Fruit fly (Drosophila melanogaster) whole organism, prepupa: ENCODE data around the gene CG46458.

Source experiments
- Blimp-1 ChIP-seq: fragments of 200-800 bp; sonication (Bioruptor generic); optimal IDR thresholded peaks from 3 replicates; lab custom pipeline; 2017; ENCODE audit warnings: missing biosample characterization, missing genetic modification characterization, mild to moderate bottlenecking, moderate library complexity, missing genetic modification reagents
- CG10631 ChIP-seq: fragments of 200-800 bp; sonication (Bioruptor generic); optimal IDR thresholded peaks from 2 replicates; lab custom pipeline; 2016; ENCODE audit warnings: missing biosample characterization, missing genetic modification characterization
- CG1621 ChIP-seq: fragments of 200-800 bp; sonication (Bioruptor generic); optimal IDR thresholded peaks from 3 replicates; lab custom pipeline; 2018; ENCODE audit warnings: missing biosample characterization, mild to moderate bottlenecking, missing genetic modification characterization
- CG16779 ChIP-seq: fragments of 200-800 bp; sonication (Bioruptor generic); optimal IDR thresholded peaks from 3 replicates; lab custom pipeline; 2017; ENCODE audit warnings: missing biosample characterization, mild to moderate bottlenecking, missing genetic modification characterization
- CG3919 ChIP-seq: fragments of 200-800 bp; sonication (Bioruptor generic); optimal IDR thresholded peaks from 3 replicates; lab custom pipeline; 2016; ENCODE audit warnings: missing biosample characterization, missing genetic modification characterization
- CG6854 ChIP-seq: fragments of 200-800 bp; sonication (Bioruptor generic); optimal IDR thresholded peaks from 2 replicates; lab custom pipeline; 2017; ENCODE audit warnings: missing biosample characterization, mild to moderate bottlenecking, missing genetic modification characterization
- CG8632 ChIP-seq: fragments of 200-800 bp; sonication (Bioruptor generic); optimal IDR thresholded peaks from 3 replicates; lab custom pipeline; 2016; ENCODE audit warnings: missing biosample characterization, missing genetic modification characterization
- Hr38 ChIP-seq: sonication (Bioruptor generic); optimal IDR thresholded peaks from 2 replicates; lab custom pipeline; 2016; ENCODE audit warnings: missing biosample characterization, missing genetic modification characterization
- achi ChIP-seq: fragments of 200-800 bp; sonication (Bioruptor generic); optimal IDR thresholded peaks from 3 replicates; lab custom pipeline; 2016; ENCODE audit warnings: missing biosample characterization, missing genetic modification characterization
- fd59A ChIP-seq: fragments of 200-800 bp; sonication (Bioruptor generic); optimal IDR thresholded peaks from 2 replicates; lab custom pipeline; 2017; ENCODE audit warnings: missing biosample characterization, mild to moderate bottlenecking, missing genetic modification characterization, missing genetic modification reagents
- pdm3 ChIP-seq: fragments of 200-800 bp; sonication (Bioruptor generic); optimal IDR thresholded peaks from 3 replicates; lab custom pipeline; 2016; ENCODE audit warnings: missing biosample characterization, missing genetic modification characterization
- ss ChIP-seq, 2 experiments: fragments of 200-800 bp; sonication (Bioruptor generic); optimal IDR thresholded peaks; 2 replicates in 1 of 2; 3 replicates in 1 of 2; lab custom pipeline; 2017 to 2018; ENCODE audit warnings: mild to moderate bottlenecking in 2 of 2, missing biosample characterization in 2 of 2, missing genetic modification characterization in 2 of 2, moderate library complexity in 1 of 2
- svp ChIP-seq: fragments of 200-800 bp; sonication (Bioruptor generic); peaks from one replicate; lab custom pipeline; 2016; ENCODE audit warnings: missing biosample characterization, missing genetic modification characterization

DNA sequence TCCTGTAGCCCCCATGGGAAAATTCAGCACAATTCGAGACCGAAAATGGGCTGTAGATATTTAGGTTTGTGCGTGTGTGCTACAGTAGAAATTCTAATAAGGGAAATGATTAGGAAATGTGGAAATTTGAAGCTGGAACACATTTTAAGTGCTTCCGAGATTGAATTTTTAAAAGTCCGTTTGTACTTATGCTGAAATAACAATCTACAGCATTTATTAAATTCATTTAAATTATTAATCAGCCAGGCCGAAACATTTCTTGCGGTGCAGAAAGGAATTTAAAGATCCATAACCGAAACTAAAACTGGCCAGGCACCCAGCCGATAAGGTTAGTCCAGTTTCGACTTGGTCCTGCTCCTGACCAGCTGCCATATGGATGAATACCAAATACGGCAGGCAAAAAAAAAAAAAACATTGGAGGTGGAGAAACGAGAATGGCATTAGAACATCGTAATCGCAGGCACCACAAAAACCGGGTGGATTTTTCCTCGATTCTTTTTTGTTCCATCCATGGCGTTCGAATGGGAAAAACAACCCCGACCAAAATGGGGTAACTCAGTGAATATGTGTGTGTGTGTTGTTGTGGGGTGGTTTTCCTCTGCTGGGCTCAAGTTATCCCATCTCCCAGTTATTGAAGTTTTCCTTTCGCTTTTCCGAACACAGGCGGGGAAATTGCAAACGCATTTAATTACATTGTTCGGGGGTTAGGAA, 36.8 kb downstream of the CG46458 start:
- TF ChIP-seq fd59A: no peak
- TF ChIP-seq CG3919 (GFP tag; lab: Kevin White, UChicago): no peak
- TF ChIP-seq CG8632 (GFP tag; lab: Kevin White, UChicago): no peak
- no peak for TF ChIP-seq Blimp-1 (GFP tag; lab: Kevin White, UChicago)
- TF ChIP-seq Hr38 (GFP tag; lab: Kevin White, UChicago): no peak
- TF ChIP-seq CG1621 (tag; lab: Kevin White, UChicago): no peak
- TF ChIP-seq CG6854: no peak
- no peak for TF ChIP-seq pdm3 (GFP tag; lab: Kevin White, UChicago)
- no peak for TF ChIP-seq achi (GFP tag; lab: Kevin White, UChicago)
- peak; percentile 13 for TF ChIP-seq svp (GFP tag; lab: Kevin White, UChicago)
- TF ChIP-seq CG10631 (GFP tag; lab: Kevin White, UChicago): no peak
- TF ChIP-seq CG16779 (tag; lab: Kevin White, UChicago): no peak
- TF ChIP-seq ss (GFP tag; optimal IDR thresholded peaks at IDR 0.05; lab: Kevin White, UChicago): no peak
